In the genomic region with DNA sequence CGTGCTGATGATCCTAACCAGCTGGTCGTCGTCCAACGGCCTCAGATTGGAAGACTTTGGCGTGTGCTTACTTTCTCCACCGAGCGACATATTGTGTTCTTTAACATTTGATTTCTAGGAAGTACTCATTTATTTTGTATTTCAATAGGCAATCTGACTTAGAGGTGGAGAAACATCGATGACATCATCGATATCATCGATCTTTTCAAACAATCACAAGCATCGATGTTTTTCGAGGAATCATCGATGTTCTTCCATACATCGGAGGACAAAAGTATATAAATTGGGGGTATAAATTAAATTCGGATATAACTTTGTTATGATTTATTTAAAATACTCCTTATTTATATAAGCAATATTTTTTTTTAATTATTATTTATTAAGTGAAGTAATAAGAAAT, we compare ENCODE assay signal across 1 fruit fly cellular context.
TF ChIP-seq lines count a peak whose summit lies in the region.

A gene (minus strand): TSS at position 177 of the 400 bp plus-strand sequence.

TF ChIP-seq in whole organism, embryonic, 481 proteins besides CTCF, POLR2A, EP300 and RAD21 (continued from another document):
- TF ChIP-seq Mad (GFP tag; optimal IDR thresholded peaks at IDR 0.05; lab: Kevin White, UChicago), result no peak
- peak; percentile 81 for TF ChIP-seq BEAF-32 (GFP tag; optimal IDR thresholded peaks at IDR 0.05; lab: Kevin White, UChicago)
- peak; percentile 85; the same call in 2 of the 3 replicates for TF ChIP-seq mld (GFP tag; IDR thresholded peaks at IDR 0.05; lab: Robert Waterston, UW; ENCODE audit: partially characterized antibody)
- no peak for TF ChIP-seq Sox102F (GFP tag; optimal IDR thresholded peaks at IDR 0.05; lab: Kevin White, UChicago)
- peak; percentile 52 for TF ChIP-seq sens (GFP tag; lab: Kevin White, UChicago)
- 0 out of 2 replicates have a peak, but pooled peaks have one; percentile 28 for TF ChIP-seq CG9932 (GFP tag; IDR thresholded peaks at IDR 0.05; lab: Robert Waterston, UW)
- TF ChIP-seq Rfx (GFP tag; IDR thresholded peaks at IDR 0.05; lab: Robert Waterston, UW), result peak; percentile 44; the same call in 1 of the 2 replicates
- peak; percentile 92 for TF ChIP-seq Scr (GFP tag; IDR thresholded peaks at IDR 0.05; lab: Robert Waterston, UW; ENCODE audit: partially characterized antibody)
- no peak for TF ChIP-seq gfzf (GFP tag; optimal IDR thresholded peaks at IDR 0.05; lab: Kevin White, UChicago)
- no peak for TF ChIP-seq ci (GFP tag; IDR thresholded peaks at IDR 0.05; lab: Robert Waterston, UW)
- TF ChIP-seq inv (GFP tag; IDR thresholded peaks at IDR 0.05; lab: Robert Waterston, UW; ENCODE audit: partially characterized antibody), result peak; percentile 87
- no peak for TF ChIP-seq CG14014 (GFP tag; IDR thresholded peaks at IDR 0.05; lab: Robert Waterston, UW)
- TF ChIP-seq CG2678 (tag; optimal IDR thresholded peaks at IDR 0.05; lab: Kevin White, UChicago), result no peak
- TF ChIP-seq CG16813 (GFP tag; IDR thresholded peaks at IDR 0.05; lab: Robert Waterston, UW; ENCODE audit: partially characterized antibody), result peak; percentile 93
- TF ChIP-seq peb (GFP tag; IDR thresholded peaks at IDR 0.05; lab: Robert Waterston, UW), result no peak
- no peak for TF ChIP-seq psq (GFP tag; optimal IDR thresholded peaks at IDR 0.05; lab: Kevin White, UChicago)
- TF ChIP-seq hbn (GFP tag; IDR thresholded peaks at IDR 0.05; lab: Robert Waterston, UW; ENCODE audit: partially characterized antibody), result peak; percentile 87
- TF ChIP-seq Eip74EF (GFP tag; optimal IDR thresholded peaks at IDR 0.05; lab: Kevin White, UChicago), result no peak
- peak; percentile 84 for TF ChIP-seq CkIIα-i1 (GFP tag; IDR thresholded peaks at IDR 0.05; lab: Robert Waterston, UW)
- peak; percentile 95 for TF ChIP-seq Dref (GFP tag; IDR thresholded peaks at IDR 0.05; lab: Robert Waterston, UW)
- peak; percentile 44 for TF ChIP-seq CG1603 (tag; optimal IDR thresholded peaks at IDR 0.05; lab: Kevin White, UChicago)
- TF ChIP-seq CG14710 (tag; optimal IDR thresholded peaks at IDR 0.05; lab: Kevin White, UChicago), result peak; percentile 16
- TF ChIP-seq CG42726 (GFP tag; IDR thresholded peaks at IDR 0.05; lab: Robert Waterston, UW; ENCODE audit: partially characterized antibody), result peak; percentile 85; the same call in 1 of the 2 replicates
- no peak for TF ChIP-seq CG3281 (GFP tag; optimal IDR thresholded peaks at IDR 0.05; lab: Kevin White, UChicago)
- TF ChIP-seq CG2875 (GFP tag; optimal IDR thresholded peaks at IDR 0.05; lab: Kevin White, UChicago), result no peak
- peak; percentile 88 for TF ChIP-seq vnd (GFP tag; IDR thresholded peaks at IDR 0.05; lab: Robert Waterston, UW; ENCODE audit: partially characterized antibody)
- peak; percentile 92 for TF ChIP-seq bbx (GFP tag; IDR thresholded peaks at IDR 0.05; lab: Robert Waterston, UW; ENCODE audit: partially characterized antibody)
- TF ChIP-seq tna (GFP tag; IDR thresholded peaks at IDR 0.05; lab: Robert Waterston, UW; ENCODE audit: partially characterized antibody), result peak; percentile 74
- TF ChIP-seq pzg (GFP tag; optimal IDR thresholded peaks at IDR 0.05; lab: Kevin White, UChicago), result peak; percentile 53
- TF ChIP-seq hb (GFP tag; IDR thresholded peaks at IDR 0.05; lab: Robert Waterston, UW; ENCODE audit: partially characterized antibody), result peak; percentile 87
- TF ChIP-seq nom (GFP tag; optimal IDR thresholded peaks at IDR 0.05; lab: Kevin White, UChicago), result no peak
- TF ChIP-seq CG6791 (GFP tag; IDR thresholded peaks at IDR 0.05; lab: Robert Waterston, UW; ENCODE audit: partially characterized antibody), result peak; percentile 95
- peak; percentile 75 for TF ChIP-seq nerfin-2 (GFP tag; IDR thresholded peaks at IDR 0.05; lab: Robert Waterston, UW; ENCODE audit: partially characterized antibody)
- peak; percentile 6 for TF ChIP-seq CG30020 (tag; optimal IDR thresholded peaks at IDR 0.05; lab: Kevin White, UChicago)
- no peak for TF ChIP-seq Blimp-1 (GFP tag; optimal IDR thresholded peaks at IDR 0.05; lab: Kevin White, UChicago)
- peak; percentile 94 for TF ChIP-seq Bgb (GFP tag; IDR thresholded peaks at IDR 0.05; lab: Robert Waterston, UW; ENCODE audit: partially characterized antibody)
- no peak for TF ChIP-seq Mrtf (GFP tag; IDR thresholded peaks at IDR 0.05; lab: Robert Waterston, UW)
- no peak for TF ChIP-seq Dfd (GFP tag; optimal IDR thresholded peaks at IDR 0.05; lab: Kevin White, UChicago)
- TF ChIP-seq Hmr (GFP tag; optimal IDR thresholded peaks at IDR 0.05; lab: Kevin White, UChicago), result peak; percentile 13
- peak; percentile 88 for TF ChIP-seq Doc3 (GFP tag; IDR thresholded peaks at IDR 0.05; lab: Robert Waterston, UW; ENCODE audit: partially characterized antibody)
- peak; percentile 78 for TF ChIP-seq ato (GFP tag; IDR thresholded peaks at IDR 0.05; lab: Robert Waterston, UW; ENCODE audit: partially characterized antibody)
- peak; percentile 89 for TF ChIP-seq CG14860 (GFP tag; IDR thresholded peaks at IDR 0.05; lab: Robert Waterston, UW; ENCODE audit: partially characterized antibody)
- peak; percentile 90 for TF ChIP-seq CG13287 (GFP tag; IDR thresholded peaks at IDR 0.05; lab: Robert Waterston, UW; ENCODE audit: partially characterized antibody)
- TF ChIP-seq CG33213 (GFP tag; optimal IDR thresholded peaks at IDR 0.05; lab: Kevin White, UChicago), result no peak
- peak; percentile 89 for TF ChIP-seq sna (GFP tag; IDR thresholded peaks at IDR 0.05; lab: Robert Waterston, UW; ENCODE audit: partially characterized antibody)
- peak; percentile 94 for TF ChIP-seq amos (GFP tag; IDR thresholded peaks at IDR 0.05; lab: Robert Waterston, UW; ENCODE audit: partially characterized antibody)
